Fruit fly (Drosophila melanogaster): ENCODE measurements around the gene CG6908.

The CG6908 gene

DNA sequence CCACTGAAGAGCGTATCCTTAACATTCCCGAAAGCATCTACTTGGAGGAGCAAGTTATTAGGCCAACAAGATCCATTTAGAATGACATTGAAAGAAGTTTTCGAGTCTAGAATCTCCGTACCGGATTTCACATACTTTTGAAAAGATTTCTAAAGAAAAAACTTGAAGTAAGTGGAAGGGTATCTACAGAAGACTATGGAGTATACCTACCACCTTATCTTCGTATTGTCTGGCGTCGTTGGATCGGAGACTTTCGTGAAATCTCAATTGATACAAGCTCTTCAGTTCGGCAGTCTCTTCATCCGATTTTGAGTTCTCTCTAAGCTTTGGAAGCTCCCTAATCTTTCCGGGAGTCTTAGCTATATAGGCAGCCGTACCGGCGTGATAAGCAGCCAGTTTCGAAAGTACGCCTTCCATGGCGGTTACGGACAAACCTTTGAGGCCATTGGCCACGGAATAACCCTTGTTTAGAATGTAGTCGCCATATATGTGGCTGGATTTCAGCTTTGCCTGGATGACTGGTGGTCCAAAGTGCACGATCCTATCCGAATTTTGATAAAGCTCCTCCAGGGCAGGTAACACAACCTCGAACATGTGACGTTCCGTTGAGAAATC is 1.1 kb upstream of the CG6908 start (continued):
- TF ChIP-seq D19A (tag; optimal IDR thresholded peaks at IDR 0.05) (peak; percentile 82), fru (optimal IDR thresholded peaks at IDR 0.05) (no peak), CG7839 (tag; optimal IDR thresholded peaks at IDR 0.05) (no peak), en (GFP tag; optimal IDR thresholded peaks at IDR 0.05) (no peak), Trl (optimal IDR thresholded peaks at IDR 0.05) (peak in 1 of 2 experiments; percentile 36), Trl (GFP tag; optimal IDR thresholded peaks at IDR 0.05) (no peak), ewg (GFP tag; optimal IDR thresholded peaks at IDR 0.05) (no peak), unpg (GFP tag; optimal IDR thresholded peaks at IDR 0.05) (no peak), lov (optimal IDR thresholded peaks at IDR 0.05) (no peak), lov (GFP tag; IDR thresholded peaks at IDR 0.05) (no peak), cg (GFP tag; optimal IDR thresholded peaks at IDR 0.05) (no peak), trem (tag; optimal IDR thresholded peaks at IDR 0.05) (no peak), NK7.1 (GFP tag; optimal IDR thresholded peaks at IDR 0.05) (no peak), Fer3 (tag; optimal IDR thresholded peaks at IDR 0.05) (no peak), CG9932 (GFP tag; IDR thresholded peaks at IDR 0.05) (peak; percentile 15; the same call in 1 of the 2 replicates), CG5180 (GFP tag; optimal IDR thresholded peaks at IDR 0.05) (no peak), CG12769 (tag; optimal IDR thresholded peaks at IDR 0.05) (peak; percentile 60), CG34422 (GFP tag; IDR thresholded peaks at IDR 0.05) (no peak), fd3F (GFP tag; optimal IDR thresholded peaks at IDR 0.05) (no peak), Med (GFP tag) (peak; percentile 75), CG13296 (GFP tag; optimal IDR thresholded peaks at IDR 0.05) (no peak), CG31365 (tag; optimal IDR thresholded peaks at IDR 0.05) (no peak), HLH4C (GFP tag; IDR thresholded peaks at IDR 0.05; ENCODE audit: partially characterized antibody) (no peak)

DNA sequence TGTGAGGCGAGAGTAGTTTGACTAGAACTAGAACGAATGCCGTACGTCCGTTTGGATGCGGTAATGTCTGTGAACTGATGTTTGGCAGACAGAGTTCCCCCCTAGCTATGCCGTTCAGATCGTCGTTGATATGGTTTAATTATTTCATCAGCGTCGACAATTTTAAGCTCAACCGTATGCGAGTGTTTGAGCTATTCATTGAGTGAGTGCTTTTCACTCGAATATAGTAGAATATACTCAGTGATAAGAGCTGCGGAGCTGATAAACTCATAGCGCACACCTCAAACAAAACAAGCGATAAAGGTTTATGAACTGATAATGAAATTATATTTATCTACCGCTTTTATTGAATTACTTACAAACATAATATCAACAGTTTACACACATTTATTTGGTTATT is 1.8 kb downstream of the CG6908 start, which contains the start of gene CG6834:
CG6834 (minus strand) TSS at position 79 of the 400 bp plus-strand sequence.
- TF ChIP-seq Nf-YC (tag; optimal IDR thresholded peaks at IDR 0.05) (peak; percentile 34), sug (tag; optimal IDR thresholded peaks at IDR 0.05) (peak; percentile 96), sr (GFP tag; IDR thresholded peaks at IDR 0.05) (no peak), odd (GFP tag; optimal IDR thresholded peaks at IDR 0.05) (peak; percentile 54), CG3847 (GFP tag; IDR thresholded peaks at IDR 0.05) (no peak), Fer1 (GFP tag; optimal IDR thresholded peaks at IDR 0.05) (peak; percentile 31), BtbVII (GFP tag; optimal IDR thresholded peaks at IDR 0.05) (peak; percentile 47), CG10431 (GFP tag; optimal IDR thresholded peaks at IDR 0.05) (peak; percentile 39), CG12071 (GFP tag; optimal IDR thresholded peaks at IDR 0.05) (peak; percentile 12), Pdp1 (GFP tag; optimal IDR thresholded peaks at IDR 0.05) (peak in 1 of 2 experiments; percentile 90), z (GFP tag; IDR thresholded peaks at IDR 0.05) (peak; percentile 94), Doc2 (GFP tag; IDR thresholded peaks at IDR 0.05) (no peak), CG18011 (GFP tag; optimal IDR thresholded peaks at IDR 0.05) (no peak), eve (GFP tag; optimal IDR thresholded peaks at IDR 0.05) (peak in 1 of 2 experiments; percentile 45), CG6765 (GFP tag; optimal IDR thresholded peaks at IDR 0.05) (no peak), sens (GFP tag) (peak; percentile 33), CG2678 (tag; optimal IDR thresholded peaks at IDR 0.05) (peak; percentile 34), CG15696 (tag; optimal IDR thresholded peaks at IDR 0.05) (no peak), CG10209 (GFP tag; optimal IDR thresholded peaks at IDR 0.05) (no peak), cg (GFP tag; optimal IDR thresholded peaks at IDR 0.05) (no peak), CG5953 (GFP tag; IDR thresholded peaks at IDR 0.05) (no peak), kni (GFP tag; optimal IDR thresholded peaks at IDR 0.05) (no peak), lab (GFP tag; optimal IDR thresholded peaks at IDR 0.05) (peak; percentile 23), Elba2 (GFP tag; optimal IDR thresholded peaks at IDR 0.05) (no peak), mirr (GFP tag; optimal IDR thresholded peaks at IDR 0.05) (peak; percentile 76), insv (GFP tag; optimal IDR thresholded peaks at IDR 0.05) (no peak), CG31365 (tag; optimal IDR thresholded peaks at IDR 0.05) (peak; percentile 0), CG13624 (GFP tag; optimal IDR thresholded peaks at IDR 0.05) (peak; percentile 19), Med (GFP tag) (peak; percentile 73), tin (GFP tag; optimal IDR thresholded peaks at IDR 0.05) (no peak), grn (GFP tag; optimal IDR thresholded peaks at IDR 0.05) (peak; percentile 78)
